Fruit fly (Drosophila melanogaster): ENCODE results near the gene TTLL4B.

dm6 chr2L:3916857-3917256 lies 54.4 kb downstream of the TTLL4B start:
- TF ChIP-seq kay (GFP tag; ENCODE audit: borderline replicate concordance) (no peak), CG12768 (GFP tag; optimal IDR thresholded peaks at IDR 0.05) (no peak), CG11617 (GFP tag; optimal IDR thresholded peaks at IDR 0.05) (no peak), cnc (optimal IDR thresholded peaks at IDR 0.05) (no peak), Clk (GFP tag; optimal IDR thresholded peaks at IDR 0.05) (no peak), Crg-1 (GFP tag; optimal IDR thresholded peaks at IDR 0.05) (no peak), Hr96 (GFP tag; optimal IDR thresholded peaks at IDR 0.05) (no peak), CG5204 (GFP tag; optimal IDR thresholded peaks at IDR 0.05) (no peak), bab1 (GFP tag; optimal IDR thresholded peaks at IDR 0.05) (no peak), CG7101 (tag; optimal IDR thresholded peaks at IDR 0.05) (no peak)
